Fruit fly (Drosophila melanogaster): ENCODE measurements around the gene CG2126.

CG2126 gene

DNA sequence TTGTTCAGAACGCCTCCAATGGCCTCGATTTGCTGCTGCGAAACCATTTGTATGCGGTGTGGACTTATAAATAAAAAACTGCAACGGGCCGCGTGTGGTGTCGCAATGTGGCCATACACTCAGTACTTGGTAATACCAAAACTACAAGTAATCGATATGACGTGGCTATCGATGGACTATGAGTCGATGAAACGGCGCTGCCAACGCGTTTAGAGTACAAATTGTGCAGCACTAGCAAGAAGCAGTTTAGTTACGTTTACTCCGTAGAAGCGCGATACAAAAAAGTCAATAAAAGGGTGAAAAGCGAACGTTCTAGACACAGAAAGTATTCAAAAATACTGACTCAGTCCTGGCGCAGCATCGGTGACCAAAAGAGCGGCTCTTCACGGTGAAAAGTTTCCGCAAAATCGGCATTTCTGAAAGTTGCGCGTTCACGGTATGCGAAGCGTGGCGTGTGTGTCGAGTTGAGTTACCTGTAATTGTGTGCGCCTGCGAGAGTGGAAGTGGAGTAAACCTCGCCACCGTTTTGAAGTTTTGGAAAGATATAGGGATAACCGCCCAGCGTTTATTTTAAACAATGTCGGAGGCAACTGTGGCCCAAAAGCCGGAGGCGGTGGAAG lies 28.9 kb downstream of the CG2126 start, which contains the start of the genes nero and CG1910 (continued):
- TF ChIP-seq Bgb (GFP tag; IDR thresholded peaks at IDR 0.05; ENCODE audit: partially characterized antibody) (no peak), CG8388 (GFP tag; optimal IDR thresholded peaks at IDR 0.05) (peak; percentile 10), CG2116 (GFP tag; optimal IDR thresholded peaks at IDR 0.05) (peak; percentile 63), Ssrp (tag; optimal IDR thresholded peaks at IDR 0.05) (no peak), vvl (GFP tag; IDR thresholded peaks at IDR 0.05) (no peak), Stat92E (GFP tag; optimal IDR thresholded peaks at IDR 0.05) (no peak), CG12155 (GFP tag; optimal IDR thresholded peaks at IDR 0.05) (peak; percentile 6), CG14860 (GFP tag; IDR thresholded peaks at IDR 0.05; ENCODE audit: partially characterized antibody) (no peak), p53 (GFP tag; optimal IDR thresholded peaks at IDR 0.05) (no peak), pan (optimal IDR thresholded peaks at IDR 0.05) (no peak), pan (GFP tag; optimal IDR thresholded peaks at IDR 0.05 in 1 of 2, IDR thresholded peaks at IDR 0.05 in 1 of 2) (no peak), jigr1 (GFP tag; IDR thresholded peaks at IDR 0.05) (no peak), z (GFP tag; IDR thresholded peaks at IDR 0.05) (no peak), ap (GFP tag; IDR thresholded peaks at IDR 0.05) (no peak), CG8281 (tag; optimal IDR thresholded peaks at IDR 0.05) (no peak), ab (GFP tag; optimal IDR thresholded peaks at IDR 0.05) (no peak), run (tag; optimal IDR thresholded peaks at IDR 0.05) (no peak), exex (tag; optimal IDR thresholded peaks at IDR 0.05) (no peak), sisA (GFP tag; IDR thresholded peaks at IDR 0.05) (no peak), bcd (GFP tag; optimal IDR thresholded peaks at IDR 0.05) (no peak), Dfd (GFP tag; optimal IDR thresholded peaks at IDR 0.05) (no peak), Opbp (GFP tag; IDR thresholded peaks at IDR 0.05; ENCODE audit: partially characterized antibody) (no peak), Mes4 (GFP tag; optimal IDR thresholded peaks at IDR 0.05) (no peak), CG34224 (GFP tag; IDR thresholded peaks at IDR 0.05; ENCODE audit: partially characterized antibody) (no peak), CG13894 (tag; optimal IDR thresholded peaks at IDR 0.05) (peak; percentile 8), Nf-YB (GFP tag; optimal IDR thresholded peaks at IDR 0.05) (peak; percentile 12), CG6791 (GFP tag; IDR thresholded peaks at IDR 0.05; ENCODE audit: partially characterized antibody) (no peak), stwl (tag; optimal IDR thresholded peaks at IDR 0.05) (peak; percentile 75), CG6272 (GFP tag; IDR thresholded peaks at IDR 0.05) (no peak), ranshi (GFP tag; IDR thresholded peaks at IDR 0.05) (no peak), wor (GFP tag; IDR thresholded peaks at IDR 0.05) (no peak), ftz-f1 (GFP tag; optimal IDR thresholded peaks at IDR 0.05) (no peak), CG11398 (GFP tag; optimal IDR thresholded peaks at IDR 0.05) (no peak), cato (GFP tag; optimal IDR thresholded peaks at IDR 0.05; ENCODE audit: borderline replicate concordance) (no peak), CG11723 (GFP tag; optimal IDR thresholded peaks at IDR 0.05) (no peak), CG15269 (tag; optimal IDR thresholded peaks at IDR 0.05) (no peak), CG2199 (GFP tag; IDR thresholded peaks at IDR 0.05) (no peak), cad (GFP tag; optimal IDR thresholded peaks at IDR 0.05) (no peak), chif (GFP tag; optimal IDR thresholded peaks at IDR 0.05) (no peak), Hr51 (GFP tag; optimal IDR thresholded peaks at IDR 0.05) (no peak), CG16863 (GFP tag; optimal IDR thresholded peaks at IDR 0.05) (no peak), Asciz (GFP tag; optimal IDR thresholded peaks at IDR 0.05) (no peak), esg (GFP tag; conservative IDR thresholded peaks at IDR 0.05) (no peak), CG15011 (GFP tag; optimal IDR thresholded peaks at IDR 0.05) (no peak), ro (GFP tag; IDR thresholded peaks at IDR 0.05) (no peak), Atf6 (GFP tag; IDR thresholded peaks at IDR 0.05) (no peak), CG3407 (GFP tag; optimal IDR thresholded peaks at IDR 0.05) (no peak), bigmax (GFP tag; optimal IDR thresholded peaks at IDR 0.05) (peak; percentile 60), ken (GFP tag; IDR thresholded peaks at IDR 0.05) (no peak), disco-r (GFP tag; optimal IDR thresholded peaks at IDR 0.05) (no peak), Rx (GFP tag; IDR thresholded peaks at IDR 0.05) (no peak)

All from whole organism, embryonic.